Worm (Caenorhabditis elegans) whole organism, midembryonic: ENCODE data around the gene K02D10.2.

Experiments
- T22C8.4 ChIP-seq: fragments of 200-800 bp; sonication (Bioruptor generic); IDR thresholded peaks from 2 replicates; pipeline ENCODE4 v1.3.6; 2022; ENCODE audit warnings: missing genetic modification characterization, missing compliant biosample characterization
- cog-1 ChIP-seq: sonication (generic microtip); optimal IDR thresholded peaks from 2 replicates; lab custom pipeline; 2016; ENCODE audit warnings: missing genetic modification characterization, missing compliant biosample characterization
- flt-1 ChIP-seq: fragments of 200-800 bp; sonication (Bioruptor generic); IDR thresholded peaks from 2 replicates; pipeline ENCODE4 v1.3.6; 2022; ENCODE audit warnings: missing genetic modification characterization, missing compliant biosample characterization
- klf-2 ChIP-seq: fragments of 200-800 bp; sonication (Bioruptor generic); conservative IDR thresholded peaks from 2 replicates; pipeline ENCODE4 v1.3.6; 2022; ENCODE audit warnings: missing genetic modification reagents, missing genetic modification characterization, missing compliant biosample characterization
- med-1 ChIP-seq: sonication (generic microtip); optimal IDR thresholded peaks from 2 replicates; lab custom pipeline; 2017; ENCODE audit warnings: missing genetic modification characterization, mild to moderate bottlenecking, missing compliant biosample characterization, antibody characterized with exemption, missing genetic modification reagents; ENCODE audit not compliant: insufficient read depth
- ref-1 ChIP-seq: fragments of 200-800 bp; sonication (Bioruptor generic); conservative IDR thresholded peaks from 2 replicates; pipeline ENCODE4 v1.3.6; 2022; ENCODE audit warnings: missing genetic modification reagents, missing genetic modification characterization, missing compliant biosample characterization
- tab-1 ChIP-seq: fragments of 200-800 bp; sonication (Bioruptor generic); IDR thresholded peaks from 2 replicates; pipeline ENCODE4 v1.3.6; 2022; ENCODE audit warnings: missing genetic modification characterization, missing compliant biosample characterization
- ztf-23 ChIP-seq: fragments of 200-800 bp; sonication (Bioruptor generic); IDR thresholded peaks from 2 replicates; pipeline ENCODE4 v1.3.6; 2022; ENCODE audit warnings: missing genetic modification reagents, missing genetic modification characterization, missing compliant biosample characterization
- ztf-29 ChIP-seq: fragments of 200-800 bp; sonication (Bioruptor generic); IDR thresholded peaks from 2 replicates; pipeline ENCODE4 v1.3.6; 2022; ENCODE audit warnings: missing genetic modification reagents, missing genetic modification characterization, missing compliant biosample characterization

K02D10.2 gene

DNA sequence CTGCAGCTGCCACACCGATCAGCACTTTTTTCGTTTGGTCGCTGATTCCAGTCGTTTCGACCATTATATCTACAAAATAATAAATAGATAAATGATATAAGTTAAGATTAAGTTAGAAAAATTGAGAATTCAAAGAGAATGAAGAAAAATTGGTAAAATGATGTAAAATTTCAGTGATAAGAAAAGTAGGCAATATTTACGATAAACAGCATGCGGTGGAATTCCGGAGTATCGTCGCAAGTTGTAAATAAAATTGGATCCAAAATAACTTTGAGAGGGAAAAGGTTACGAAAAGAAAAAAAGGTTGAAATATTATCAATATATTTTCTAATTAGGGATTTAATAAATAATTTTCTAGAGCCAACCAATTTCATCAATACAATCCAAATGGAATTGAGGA lies 16.4 kb downstream of the K02D10.2 start, which contains the start of gene tomm-70:
TSS of gene tomm-70 (minus strand) at position 69 of the 400 bp plus-strand sequence.
- TF ChIP-seq tab-1 (GFP tag; lab: Robert Waterston, UW) (no peak), flt-1 (GFP tag; lab: Robert Waterston, UW) (no peak)

DNA sequence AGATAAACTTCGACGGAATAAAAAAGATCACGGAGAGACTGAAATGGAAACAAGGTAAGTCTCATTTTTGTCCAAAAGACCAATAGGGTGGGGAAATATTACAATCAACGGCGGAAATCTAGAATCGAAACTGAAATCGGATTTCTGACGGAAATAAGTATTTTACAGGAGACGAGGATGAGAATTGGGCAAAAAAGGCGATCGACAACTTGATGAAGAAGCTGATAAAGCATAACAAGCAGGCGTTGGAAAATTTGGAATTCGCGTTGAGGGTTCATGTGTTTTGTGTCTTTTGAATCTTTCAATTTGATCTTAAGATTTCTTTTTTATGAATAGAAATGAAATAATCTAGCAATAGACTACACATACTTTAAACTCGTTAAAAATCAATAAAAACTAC lies 20.5 kb downstream of the K02D10.2 start, which contains the start of gene ugtp-1:
TSS of gene ugtp-1 (minus strand) at position 101 of the 400 bp plus-strand sequence.
- TF ChIP-seq tab-1 (GFP tag; lab: Robert Waterston, UW) (no peak), T22C8.4 (GFP tag; lab: Robert Waterston, UW) (no peak), ztf-29 (no peak), klf-2 (GFP tag; lab: Robert Waterston, UW) (no peak), flt-1 (GFP tag; lab: Robert Waterston, UW) (no peak), ref-1 (GFP tag; lab: Robert Waterston, UW) (no peak)

DNA sequence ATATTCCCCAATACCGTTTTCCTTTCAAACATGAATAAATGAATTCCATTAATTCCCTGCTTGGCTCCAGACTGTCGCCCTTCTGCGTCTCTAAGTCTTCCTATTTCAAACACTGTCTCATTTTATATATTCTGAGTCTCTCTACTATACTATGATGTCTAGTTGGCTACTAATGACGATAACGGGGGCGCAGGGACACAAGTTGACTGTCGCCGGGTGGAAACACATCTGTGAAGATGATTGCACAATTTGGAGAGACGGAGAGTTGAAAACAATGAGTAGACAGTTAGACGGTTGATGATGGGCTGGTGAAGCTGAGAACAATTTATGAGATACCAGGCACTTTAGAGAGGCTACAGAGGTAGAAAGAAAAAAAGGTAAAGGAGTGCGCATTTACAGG lies 21.6 kb downstream of the K02D10.2 start, which contains the start of gene sma-2:
TSS of gene sma-2 (plus strand) at position 194 of the 400 bp plus-strand sequence.
- no peak for TF ChIP-seq ref-1 (GFP tag; lab: Robert Waterston, UW)
- no peak for TF ChIP-seq tab-1 (GFP tag; lab: Robert Waterston, UW)
- TF ChIP-seq klf-2 (GFP tag; lab: Robert Waterston, UW), result no peak
- TF ChIP-seq T22C8.4 (GFP tag; lab: Robert Waterston, UW), result no peak
- TF ChIP-seq cog-1 (tag; lab: Kevin White, UChicago), result no peak
- no peak for TF ChIP-seq med-1
- no peak for TF ChIP-seq flt-1 (GFP tag; lab: Robert Waterston, UW)
- TF ChIP-seq ztf-29, result no peak
- TF ChIP-seq ztf-23 (GFP tag; lab: Robert Waterston, UW), result no peak

DNA sequence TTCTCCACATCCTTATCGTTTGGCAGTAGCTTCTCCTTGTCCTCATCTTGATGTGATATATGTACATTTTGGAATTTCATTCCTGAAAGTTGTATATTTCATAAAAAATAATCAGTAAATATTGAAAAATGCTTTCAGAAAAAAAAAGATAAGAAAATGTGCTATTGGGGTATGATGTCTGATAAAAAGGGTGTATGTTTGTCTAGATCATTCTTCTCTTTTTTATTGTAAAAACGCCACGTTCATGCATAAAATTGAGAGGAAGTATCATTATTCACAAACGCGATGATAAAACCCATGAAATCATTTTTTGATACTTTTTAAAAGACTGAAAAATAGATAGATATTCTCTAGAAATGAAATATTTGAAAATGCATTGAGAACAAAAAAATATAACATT lies 22.4 kb downstream of the K02D10.2 start:
- TF ChIP-seq med-1 (no peak), tab-1 (GFP tag; lab: Robert Waterston, UW) (no peak)

DNA sequence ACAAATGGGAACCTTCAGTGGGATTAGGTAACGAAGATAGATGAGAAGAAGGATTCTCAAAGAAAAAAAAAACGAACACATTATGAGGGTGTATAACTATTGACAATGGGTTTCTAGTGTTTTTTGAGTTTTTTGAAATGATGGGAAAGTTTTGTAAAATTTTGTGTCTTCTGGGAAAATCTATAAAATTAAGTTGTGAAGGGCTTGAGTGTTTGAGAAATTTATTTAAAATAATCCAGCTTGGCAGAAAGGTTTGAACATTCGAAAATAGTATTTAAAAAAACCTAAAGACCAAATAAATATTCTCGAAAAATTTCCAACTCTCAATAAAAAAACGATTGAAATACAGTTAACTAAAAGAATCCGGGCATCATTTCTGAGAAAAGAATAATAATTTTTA lies 25.8 kb downstream of the K02D10.2 start:
- TF ChIP-seq cog-1 (tag; lab: Kevin White, UChicago) (no peak), klf-2 (GFP tag; lab: Robert Waterston, UW) (no peak), flt-1 (GFP tag; lab: Robert Waterston, UW) (no peak), med-1 (no peak), T22C8.4 (GFP tag; lab: Robert Waterston, UW) (no peak), tab-1 (GFP tag; lab: Robert Waterston, UW) (no peak), ztf-29 (no peak), ztf-23 (GFP tag; lab: Robert Waterston, UW) (no peak)

DNA sequence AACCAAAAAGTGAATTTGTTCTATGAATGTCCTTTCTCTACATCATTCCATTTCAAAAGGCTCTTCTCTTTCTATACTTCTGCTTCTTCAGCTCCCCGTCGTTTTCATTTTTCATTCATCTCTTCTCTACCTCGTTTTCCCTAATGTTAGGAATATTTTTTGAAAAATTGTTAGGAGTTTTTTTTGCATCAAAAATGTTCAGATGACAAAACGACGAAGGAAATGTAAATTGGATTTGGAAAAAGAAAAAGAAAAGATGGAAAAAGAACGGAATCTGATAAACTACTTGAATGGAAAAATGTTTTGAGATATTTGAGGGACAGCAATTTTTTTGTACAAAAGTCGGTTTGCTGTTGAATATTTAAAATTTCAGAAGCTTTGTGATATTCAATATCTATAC lies 26.3 kb downstream of the K02D10.2 start:
- no peak for TF ChIP-seq ztf-23 (GFP tag; lab: Robert Waterston, UW)
- TF ChIP-seq cog-1 (tag; lab: Kevin White, UChicago), result no peak
- TF ChIP-seq ref-1 (GFP tag; lab: Robert Waterston, UW), result no peak
- no peak for TF ChIP-seq ztf-29
- TF ChIP-seq med-1, result no peak
- no peak for TF ChIP-seq T22C8.4 (GFP tag; lab: Robert Waterston, UW)
- no peak for TF ChIP-seq klf-2 (GFP tag; lab: Robert Waterston, UW)
- TF ChIP-seq flt-1 (GFP tag; lab: Robert Waterston, UW), result no peak
- no peak for TF ChIP-seq tab-1 (GFP tag; lab: Robert Waterston, UW)

DNA sequence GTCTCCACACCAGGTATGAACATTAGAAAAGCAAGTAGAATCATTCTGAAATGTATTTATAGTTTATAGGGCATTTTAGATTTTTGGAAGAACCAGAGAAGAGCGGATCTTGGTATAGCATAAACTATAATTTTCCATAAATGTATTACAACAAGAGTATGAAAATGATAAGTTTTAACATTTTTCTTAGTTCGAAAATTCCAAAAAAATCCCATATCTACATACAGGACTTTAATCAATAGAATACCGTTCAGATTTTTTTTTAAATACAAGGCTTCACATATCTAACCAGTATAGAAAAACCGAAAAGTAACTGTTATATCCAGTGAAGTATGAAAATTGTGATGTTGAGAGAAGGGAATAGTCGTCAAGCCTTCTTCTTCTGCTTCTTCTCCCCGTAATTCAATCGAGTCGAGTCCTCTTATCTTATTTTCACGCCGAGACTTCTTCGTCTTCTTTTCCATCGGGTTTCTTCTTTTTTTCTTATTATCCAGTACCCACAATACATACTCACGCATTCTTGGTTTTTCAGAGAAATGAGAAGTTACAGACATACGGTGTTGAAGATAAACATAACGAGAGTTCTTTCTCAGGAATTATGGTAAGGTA lies 27.2 kb downstream of the K02D10.2 start, which contains the start of gene ZK370.6:
TSS of gene ZK370.6 (minus strand) at position 51 of the 609 bp plus-strand sequence.
- TF ChIP-seq tab-1 (GFP tag; lab: Robert Waterston, UW) (no peak), ztf-23 (GFP tag; lab: Robert Waterston, UW) (no peak), ref-1 (GFP tag; lab: Robert Waterston, UW) (no peak), med-1 (no peak), flt-1 (GFP tag; lab: Robert Waterston, UW) (no peak), T22C8.4 (GFP tag; lab: Robert Waterston, UW) (no peak), cog-1 (tag; lab: Kevin White, UChicago) (no peak), klf-2 (GFP tag; lab: Robert Waterston, UW) (no peak), ztf-29 (no peak)

DNA sequence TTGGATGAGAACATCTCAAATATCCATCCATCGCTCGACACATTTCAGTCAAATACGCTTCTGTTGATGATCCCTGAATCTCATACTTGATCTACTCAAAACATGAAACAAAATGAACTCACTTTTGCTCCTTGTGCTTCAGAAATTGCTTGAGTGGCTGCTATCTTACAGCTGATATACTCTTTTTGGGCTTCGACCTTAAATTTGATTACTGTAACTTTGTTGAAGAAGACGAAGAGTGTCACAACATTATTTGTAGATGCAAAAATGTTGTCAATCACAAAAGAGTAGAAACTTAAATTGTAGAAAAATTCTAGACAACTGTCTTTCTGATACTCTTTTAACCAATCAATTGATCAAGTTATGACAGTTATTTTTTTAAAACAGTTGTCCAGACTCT lies 28.5 kb downstream of the K02D10.2 start:
- TF ChIP-seq tab-1 (GFP tag; lab: Robert Waterston, UW), result no peak
- no peak for TF ChIP-seq flt-1 (GFP tag; lab: Robert Waterston, UW)
- no peak for TF ChIP-seq klf-2 (GFP tag; lab: Robert Waterston, UW)
- TF ChIP-seq ztf-23 (GFP tag; lab: Robert Waterston, UW), result no peak
- no peak for TF ChIP-seq cog-1 (tag; lab: Kevin White, UChicago)

DNA sequence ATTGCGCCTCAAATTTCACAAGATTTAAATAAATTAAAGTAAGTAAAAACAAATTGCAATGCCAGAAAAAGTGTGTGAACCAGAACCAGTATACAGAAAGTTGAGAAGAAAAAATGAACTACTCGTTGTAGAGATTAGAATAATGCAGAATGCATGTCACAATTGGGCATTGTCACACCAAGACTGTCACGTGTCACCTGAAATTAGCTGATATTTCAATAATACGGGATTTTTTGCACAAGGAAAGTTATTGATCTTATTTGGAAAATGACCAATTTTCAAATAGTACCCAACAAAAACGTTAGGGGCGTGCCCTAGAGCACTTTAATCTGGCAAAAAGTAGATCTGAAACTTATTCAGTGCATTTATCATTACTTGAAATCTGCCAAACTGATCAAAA lies 29.1 kb downstream of the K02D10.2 start:
- TF ChIP-seq klf-2 (GFP tag; lab: Robert Waterston, UW), result no peak
- no peak for TF ChIP-seq T22C8.4 (GFP tag; lab: Robert Waterston, UW)
- TF ChIP-seq ztf-23 (GFP tag; lab: Robert Waterston, UW), result no peak
- TF ChIP-seq cog-1 (tag; lab: Kevin White, UChicago), result no peak
- TF ChIP-seq ztf-29, result no peak
- TF ChIP-seq tab-1 (GFP tag; lab: Robert Waterston, UW), result no peak
- no peak for TF ChIP-seq flt-1 (GFP tag; lab: Robert Waterston, UW)
- TF ChIP-seq ref-1 (GFP tag; lab: Robert Waterston, UW), result no peak
- TF ChIP-seq med-1, result no peak

DNA sequence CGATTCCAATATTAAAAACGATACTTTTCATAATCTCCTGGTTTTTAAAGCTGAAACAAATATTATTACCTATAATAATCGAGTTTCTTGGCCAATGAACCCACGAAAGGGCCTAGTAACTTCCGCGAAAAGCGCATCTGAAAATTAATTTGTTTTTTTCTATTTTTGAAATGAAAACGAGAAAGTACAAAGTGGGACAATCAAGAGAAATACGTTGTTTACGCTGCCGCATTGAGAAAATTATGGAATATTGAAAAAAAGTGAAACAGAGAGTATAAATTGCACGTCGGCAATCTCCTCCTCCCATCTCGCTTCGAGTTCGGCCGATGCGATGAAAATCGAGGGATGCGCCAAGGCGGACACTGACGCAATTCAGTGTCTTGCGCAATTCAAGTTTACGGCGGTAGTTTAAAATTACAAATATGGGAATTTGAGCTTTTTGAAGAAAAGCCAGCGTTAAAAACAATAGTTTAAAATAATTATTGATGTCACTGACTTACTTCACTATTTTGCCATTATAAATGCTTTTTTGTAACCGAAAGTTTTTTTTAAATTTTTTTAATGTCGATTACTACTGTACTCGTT lies 29.7 kb downstream of the K02D10.2 start, which contains the start of gene pdhk-2:
TSS of gene pdhk-2 (minus strand) at position 137 of the 585 bp plus-strand sequence.
- TF ChIP-seq med-1 (no peak), T22C8.4 (GFP tag; lab: Robert Waterston, UW) (no peak), cog-1 (tag; lab: Kevin White, UChicago) (peak; percentile 72), ztf-29 (no peak), tab-1 (GFP tag; lab: Robert Waterston, UW) (peak; percentile 69; the same call in 1 of the 2 replicates), flt-1 (GFP tag; lab: Robert Waterston, UW) (peak; percentile 81), klf-2 (GFP tag; lab: Robert Waterston, UW) (0 out of 2 replicates have a peak, but pooled peaks have one; percentile 63), ref-1 (GFP tag; lab: Robert Waterston, UW) (0 out of 2 replicates have a peak, but pooled peaks have one; percentile 5), ztf-23 (GFP tag; lab: Robert Waterston, UW) (peak; percentile 90)
